Worm (Caenorhabditis elegans): Measurements from ENCODE around the gene drn-1.

- TF ChIP-seq dmd-4 (tag; optimal IDR thresholded peaks at IDR 0.05): no peak
- TF ChIP-seq unc-62 (GFP tag; optimal IDR thresholded peaks at IDR 0.05): no peak
- TF ChIP-seq nhr-6 (tag; optimal IDR thresholded peaks at IDR 0.05): no peak
These were observed 33.3 kb downstream of the drn-1 start, which contains the start of gene pho-4 for ce11 chrII:5238366-5238765.
